Worm (Caenorhabditis elegans) whole organism, early embryonic: ENCODE data around the gene cyc-2.2.

Experiments
- B0310.2 ChIP-seq: sonication (generic microtip); optimal IDR thresholded peaks from 2 replicates; lab custom pipeline; 2016; ENCODE audit warnings: mild to moderate bottlenecking, missing genetic modification characterization, missing compliant biosample characterization
- F13C5.2 ChIP-seq: sonication (generic microtip); optimal IDR thresholded peaks from 2 replicates; lab custom pipeline; 2017; ENCODE audit warnings: mild to moderate bottlenecking, missing genetic modification characterization, inconsistent platforms, missing compliant biosample characterization
- aly-1 ChIP-seq: sonication (generic microtip); optimal IDR thresholded peaks from 2 replicates; lab custom pipeline; 2016; ENCODE audit warnings: missing genetic modification characterization, missing compliant biosample characterization
- ama-1 ChIP-seq: fragments of 150-350 bp; optimal IDR thresholded peaks from 2 replicates; lab custom pipeline; 2014
- ceh-13 ChIP-seq: fragments of 200-800 bp; sonication (Bioruptor generic); optimal IDR thresholded peaks from 2 replicates; lab custom pipeline; 2018; ENCODE audit warnings: mild to moderate bottlenecking, missing genetic modification characterization, missing compliant biosample characterization
- ets-7 ChIP-seq: sonication (generic microtip); optimal IDR thresholded peaks from 2 replicates; lab custom pipeline; 2016; ENCODE audit warnings: missing genotype, missing genetic modification characterization, missing compliant biosample characterization
- flt-1 ChIP-seq: fragments of 200-800 bp; sonication (Bioruptor generic); IDR thresholded peaks from 2 replicates; pipeline ENCODE4 v1.3.6; 2022; ENCODE audit warnings: missing genetic modification characterization, missing compliant biosample characterization
- hmg-4 ChIP-seq: fragments of 200-800 bp; sonication (Bioruptor generic); optimal IDR thresholded peaks from 2 replicates; lab custom pipeline; 2018; ENCODE audit warnings: mild to moderate bottlenecking, missing genetic modification characterization, missing compliant biosample characterization
- scrt-1 ChIP-seq: fragments of 200-800 bp; sonication (Bioruptor generic); IDR thresholded peaks from 2 replicates; pipeline ENCODE4 v1.3.6; 2022; ENCODE audit warnings: missing genetic modification characterization, missing compliant biosample characterization
- tbx-11 ChIP-seq: fragments of 200-800 bp; sonication (Bioruptor generic); IDR thresholded peaks from 2 replicates; pipeline ENCODE4 v1.3.6; 2022; ENCODE audit warnings: missing genetic modification characterization, missing compliant biosample characterization

- no peak for TF ChIP-seq B0310.2 (tag; lab: Kevin White, UChicago)
- no peak for TF ChIP-seq ama-1
- no peak for TF ChIP-seq tbx-11 (GFP tag; lab: Robert Waterston, UW)
- TF ChIP-seq F13C5.2 (tag; lab: Kevin White, UChicago): no peak
- TF ChIP-seq ets-7: no peak
- no peak for TF ChIP-seq hmg-4
- TF ChIP-seq aly-1 (tag; lab: Kevin White, UChicago): no peak
- TF ChIP-seq flt-1 (GFP tag; lab: Robert Waterston, UW): no peak
- no peak for TF ChIP-seq scrt-1
- no peak for TF ChIP-seq ceh-13 (GFP tag; lab: Kevin White, UChicago)
These were observed 36.2 kb downstream of the cyc-2.2 start for ce11 chrV:12575846-12576245.
